Fruit fly (Drosophila melanogaster) whole organism, embryonic: Measurements from ENCODE around the gene CG6023.

Experiments used
- CG10274 ChIP-seq: fragments of 200-800 bp; sonication (Bioruptor generic); optimal IDR thresholded peaks from 3 replicates; lab custom pipeline; 2017; ENCODE audit warnings: missing biosample characterization, mild to moderate bottlenecking, missing genetic modification characterization
- CG10321 ChIP-seq: fragments of 200-800 bp; sonication (Bioruptor generic); IDR thresholded peaks from 2 replicates; pipeline ENCODE4 v1.3.6; 2022; ENCODE audit warnings: missing biosample characterization, missing genetic modification characterization
- CG12104 ChIP-seq: fragments of 200-800 bp; sonication (Bioruptor generic); optimal IDR thresholded peaks from 3 replicates; lab custom pipeline; 2016; ENCODE audit warnings: missing biosample characterization, missing genetic modification characterization
- CG13287 ChIP-seq: fragments of 200-800 bp; sonication (Bioruptor generic); IDR thresholded peaks from 2 replicates; pipeline ENCODE4 v1.3.6; 2022; ENCODE audit warnings: missing biosample characterization, missing genetic modification characterization; ENCODE audit not compliant: partially characterized antibody
- CG14667 ChIP-seq: fragments of 200-800 bp; sonication (Bioruptor generic); IDR thresholded peaks from 2 replicates; pipeline ENCODE4 v1.3.6; 2022; ENCODE audit warnings: missing biosample characterization, missing genetic modification characterization
- CG16815 ChIP-seq: fragments of 200-800 bp; sonication (Bioruptor generic); optimal IDR thresholded peaks from 3 replicates; lab custom pipeline; 2017; ENCODE audit warnings: missing biosample characterization, mild to moderate bottlenecking, missing genetic modification characterization
- CG1832 ChIP-seq: fragments of 200-800 bp; sonication (Bioruptor generic); optimal IDR thresholded peaks from 2 replicates; lab custom pipeline; 2017; ENCODE audit warnings: missing biosample characterization, mild to moderate bottlenecking, missing genetic modification characterization, inconsistent platforms
- CG18619 ChIP-seq: fragments of 200-800 bp; sonication (Bioruptor generic); optimal IDR thresholded peaks from 3 replicates; lab custom pipeline; 2017; ENCODE audit warnings: missing biosample characterization, mild to moderate bottlenecking, missing genetic modification characterization
- CG2202 ChIP-seq: fragments of 200-800 bp; sonication (Bioruptor generic); optimal IDR thresholded peaks from 2 replicates; lab custom pipeline; 2018; ENCODE audit warnings: missing biosample characterization, mild to moderate bottlenecking, missing genetic modification characterization
- CG34224 ChIP-seq: fragments of 200-800 bp; sonication (Bioruptor generic); IDR thresholded peaks from 3 replicates; pipeline ENCODE4 v1.3.6; 2022; ENCODE audit warnings: missing biosample characterization, missing genetic modification characterization; ENCODE audit not compliant: partially characterized antibody
- CG4328 ChIP-seq: fragments of 200-800 bp; sonication (Bioruptor generic); optimal IDR thresholded peaks from 3 replicates; lab custom pipeline; 2017; ENCODE audit warnings: missing biosample characterization, missing genetic modification reagents, missing genetic modification characterization
- CG4360 ChIP-seq: fragments of 200-800 bp; sonication (Bioruptor generic); IDR thresholded peaks from 2 replicates; pipeline ENCODE4 v1.3.6; 2022; ENCODE audit warnings: missing biosample characterization, missing genetic modification characterization
- CG4730 ChIP-seq: fragments of 200-800 bp; sonication (Bioruptor generic); IDR thresholded peaks from 2 replicates; pipeline ENCODE4 v1.3.6; 2022; ENCODE audit warnings: missing biosample characterization, missing genetic modification characterization
- CG4854 ChIP-seq: fragments of 200-800 bp; sonication (Bioruptor generic); optimal IDR thresholded peaks from 2 replicates; lab custom pipeline; 2016; ENCODE audit warnings: missing biosample characterization, missing genetic modification characterization, inconsistent platforms
- CG5953 ChIP-seq: fragments of 200-800 bp; sonication (Bioruptor generic); IDR thresholded peaks from 2 replicates; pipeline ENCODE4 v1.3.6; 2022; ENCODE audit warnings: missing biosample characterization, missing genetic modification characterization
- CG6791 ChIP-seq: fragments of 200-800 bp; sonication (Bioruptor generic); IDR thresholded peaks from 3 replicates; pipeline ENCODE4 v1.3.6; 2022; ENCODE audit warnings: missing biosample characterization, missing genetic modification characterization; ENCODE audit not compliant: partially characterized antibody
- CG8944 ChIP-seq: fragments of 200-800 bp; sonication (Bioruptor generic); optimal IDR thresholded peaks from 3 replicates; lab custom pipeline; 2016; ENCODE audit warnings: missing biosample characterization, missing genetic modification characterization
- CHES-1-like ChIP-seq: fragments of 200-800 bp; sonication (Bioruptor generic); optimal IDR thresholded peaks from 2 replicates; lab custom pipeline; 2016; ENCODE audit warnings: missing biosample characterization, missing genetic modification characterization
- Camta ChIP-seq: fragments of 200-800 bp; sonication (Bioruptor generic); optimal IDR thresholded peaks from 2 replicates; lab custom pipeline; 2016; ENCODE audit warnings: missing biosample characterization, missing genetic modification characterization
- CoRest ChIP-seq: fragments of 200-800 bp; sonication (Bioruptor generic); optimal IDR thresholded peaks from 3 replicates; lab custom pipeline; 2018; ENCODE audit warnings: missing biosample characterization, mild to moderate bottlenecking, missing genetic modification characterization, moderate library complexity
- Deaf1 ChIP-seq: fragments of 200-800 bp; optimal IDR thresholded peaks from 3 replicates; lab custom pipeline; 2019; ENCODE audit warnings: missing biosample characterization, mild to moderate bottlenecking, missing genetic modification characterization, moderate library complexity
- Ets97D ChIP-seq: fragments of 200-800 bp; sonication (Bioruptor generic); optimal IDR thresholded peaks from 3 replicates; lab custom pipeline; 2016; ENCODE audit warnings: missing biosample characterization, missing genetic modification characterization
- GATAe ChIP-seq: fragments of 200-800 bp; sonication (Bioruptor generic); conservative IDR thresholded peaks from 2 replicates; pipeline ENCODE4 v1.3.6; 2022; ENCODE audit warnings: missing biosample characterization, missing genetic modification characterization
- HLH4C ChIP-seq: fragments of 200-800 bp; sonication (Bioruptor generic); IDR thresholded peaks from 3 replicates; pipeline ENCODE4 v1.3.6; 2022; ENCODE audit warnings: missing biosample characterization, missing genetic modification characterization; ENCODE audit not compliant: partially characterized antibody
- Hr39 ChIP-seq: fragments of >200 bp; optimal IDR thresholded peaks from 2 replicates; lab custom pipeline; 2017
- NK7.1 ChIP-seq: fragments of 200-800 bp; sonication (Bioruptor generic); optimal IDR thresholded peaks from 3 replicates; lab custom pipeline; 2016; ENCODE audit warnings: missing biosample characterization, missing genetic modification characterization
- Nf-YC ChIP-seq: fragments of 200-800 bp; optimal IDR thresholded peaks from 3 replicates; lab custom pipeline; 2019; ENCODE audit warnings: missing biosample characterization, mild to moderate bottlenecking, missing genetic modification characterization, moderate library complexity
- Optix ChIP-seq: fragments of 200-800 bp; sonication (Bioruptor generic); IDR thresholded peaks from 3 replicates; pipeline ENCODE4 v1.3.6; 2022; ENCODE audit warnings: missing biosample characterization, missing genetic modification characterization
- Pdp1 ChIP-seq, 2 experiments: fragments of 200-800 bp; sonication (Bioruptor generic); optimal IDR thresholded peaks; 3 replicates each; lab custom pipeline; 2016; ENCODE audit warnings: missing biosample characterization in 2 of 2, missing genetic modification characterization in 2 of 2, mild to moderate bottlenecking in 1 of 2, moderate library complexity in 1 of 2
- Scr ChIP-seq: fragments of 200-800 bp; sonication (Bioruptor generic); IDR thresholded peaks from 2 replicates; pipeline ENCODE4 v1.3.6; 2022; ENCODE audit warnings: missing biosample characterization, missing genetic modification characterization; ENCODE audit not compliant: partially characterized antibody
- amos ChIP-seq: fragments of 200-800 bp; sonication (Bioruptor generic); IDR thresholded peaks from 2 replicates; pipeline ENCODE4 v1.3.6; 2022; ENCODE audit warnings: missing biosample characterization, missing genetic modification characterization; ENCODE audit not compliant: partially characterized antibody
- bab2 ChIP-seq: fragments of 200-800 bp; sonication (Bioruptor generic); optimal IDR thresholded peaks from 2 replicates; lab custom pipeline; 2016; ENCODE audit warnings: missing biosample characterization, missing genetic modification characterization
- bbx ChIP-seq: fragments of 200-800 bp; sonication (Bioruptor generic); IDR thresholded peaks from 2 replicates; pipeline ENCODE4 v1.3.6; 2022; ENCODE audit warnings: missing biosample characterization, missing genetic modification characterization; ENCODE audit not compliant: partially characterized antibody
- cg ChIP-seq: fragments of 200-800 bp; sonication (Bioruptor generic); optimal IDR thresholded peaks from 3 replicates; lab custom pipeline; 2019; ENCODE audit warnings: missing biosample characterization, mild to moderate bottlenecking, missing genetic modification characterization, moderate library complexity
- chinmo ChIP-seq: fragments of 200-800 bp; sonication (Bioruptor generic); IDR thresholded peaks from 4 replicates; pipeline ENCODE4 v1.3.6; 2022; ENCODE audit warnings: missing biosample characterization, missing genetic modification characterization; ENCODE audit not compliant: partially characterized antibody
- gfzf ChIP-seq: fragments of 200-800 bp; sonication (Bioruptor generic); optimal IDR thresholded peaks from 2 replicates; lab custom pipeline; 2016; ENCODE audit warnings: missing biosample characterization, mild to moderate bottlenecking, missing genetic modification characterization, moderate library complexity
- gt ChIP-seq: fragments of 200-800 bp; sonication (Bioruptor generic); IDR thresholded peaks from 2 replicates; pipeline ENCODE4 v1.3.6; 2022; ENCODE audit warnings: missing biosample characterization, missing genetic modification characterization
- ind ChIP-seq: fragments of 200-800 bp; sonication (Bioruptor generic); optimal IDR thresholded peaks from 3 replicates; lab custom pipeline; 2016; ENCODE audit warnings: missing biosample characterization, missing genetic modification characterization
- knrl ChIP-seq: fragments of 200-800 bp; sonication (Bioruptor generic); IDR thresholded peaks from 3 replicates; pipeline ENCODE4 v1.3.6; 2022; ENCODE audit warnings: missing biosample characterization, missing genetic modification characterization; ENCODE audit not compliant: partially characterized antibody
- lilli ChIP-seq: fragments of 200-800 bp; sonication (Bioruptor generic); optimal IDR thresholded peaks from 3 replicates; lab custom pipeline; 2016; ENCODE audit warnings: missing biosample characterization, missing genetic modification characterization
- nerfin-2 ChIP-seq: fragments of 200-800 bp; sonication (Bioruptor generic); IDR thresholded peaks from 2 replicates; pipeline ENCODE4 v1.3.6; 2022; ENCODE audit warnings: missing biosample characterization, missing genetic modification characterization; ENCODE audit not compliant: partially characterized antibody
- scrt ChIP-seq: fragments of 200-800 bp; sonication (Bioruptor generic); optimal IDR thresholded peaks from 2 replicates; lab custom pipeline; 2018; ENCODE audit warnings: missing biosample characterization, mild to moderate bottlenecking, missing genetic modification characterization, moderate library complexity
- sqz ChIP-seq: fragments of 200-800 bp; sonication (Bioruptor generic); optimal IDR thresholded peaks from 3 replicates; lab custom pipeline; 2018; ENCODE audit warnings: missing biosample characterization, mild to moderate bottlenecking, missing genetic modification characterization
- tio ChIP-seq: fragments of 200-800 bp; sonication (Bioruptor generic); optimal IDR thresholded peaks from 2 replicates; lab custom pipeline; 2017; ENCODE audit warnings: missing biosample characterization, missing genetic modification characterization, inconsistent platforms
- tna ChIP-seq: fragments of 200-800 bp; sonication (Bioruptor generic); IDR thresholded peaks from 2 replicates; pipeline ENCODE4 v1.3.6; 2022; ENCODE audit warnings: missing biosample characterization, missing genetic modification characterization; ENCODE audit not compliant: partially characterized antibody
- vvl ChIP-seq: fragments of 200-800 bp; sonication (Bioruptor generic); IDR thresholded peaks from 2 replicates; pipeline ENCODE4 v1.3.6; 2022; ENCODE audit warnings: missing biosample characterization, missing genetic modification characterization
- yki ChIP-seq: fragments of >200 bp; optimal IDR thresholded peaks from 3 replicates; lab custom pipeline; 2018
- z ChIP-seq: fragments of 200-800 bp; sonication (Bioruptor generic); IDR thresholded peaks from 3 replicates; pipeline ENCODE4 v1.3.6; 2022; ENCODE audit warnings: missing biosample characterization, missing genetic modification characterization
- zen2 ChIP-seq: fragments of 200-800 bp; sonication (Bioruptor generic); IDR thresholded peaks from 3 replicates; pipeline ENCODE4 v1.3.6; 2022; ENCODE audit warnings: missing biosample characterization, missing genetic modification characterization; ENCODE audit not compliant: partially characterized antibody
- zfh1 ChIP-seq: fragments of 200-800 bp; sonication (Bioruptor generic); IDR thresholded peaks from 3 replicates; pipeline ENCODE4 v1.3.6; 2022; ENCODE audit warnings: missing biosample characterization, missing genetic modification characterization

Gene CG6023

dm6 chrX:18315835-18316234 is 5.2 kb downstream of the CG6023 start:
- TF ChIP-seq CG4360 (GFP tag; lab: Robert Waterston, UW) (peak; percentile 73), ind (GFP tag; lab: Kevin White, UChicago) (no peak), CG8944 (GFP tag; lab: Kevin White, UChicago) (no peak), CoRest (tag; lab: Kevin White, UChicago) (no peak), tio (GFP tag; lab: Kevin White, UChicago) (no peak), Nf-YC (tag; lab: Kevin White, UChicago) (peak; percentile 36), NK7.1 (GFP tag; lab: Kevin White, UChicago) (no peak), amos (GFP tag; lab: Robert Waterston, UW) (no peak), sqz (GFP tag; lab: Kevin White, UChicago) (no peak), CG12104 (GFP tag; lab: Kevin White, UChicago) (no peak), lilli (no peak), CG18619 (GFP tag; lab: Kevin White, UChicago) (no peak), bab2 (GFP tag; lab: Kevin White, UChicago) (no peak), CG4854 (no peak), Optix (no peak), knrl (GFP tag; lab: Robert Waterston, UW) (no peak), CG16815 (no peak), CG2202 (tag; lab: Kevin White, UChicago) (no peak), CG4730 (GFP tag; lab: Robert Waterston, UW) (no peak), GATAe (no peak), Deaf1 (peak; percentile 89), Hr39 (lab: Kevin White, UChicago) (peak; percentile 91), chinmo (GFP tag; lab: Robert Waterston, UW) (0 out of 4 replicates have a peak, but pooled peaks have one; percentile 34), cg (GFP tag; lab: Kevin White, UChicago) (peak; percentile 48), CG4328 (GFP tag; lab: Kevin White, UChicago) (no peak), z (GFP tag; lab: Robert Waterston, UW) (peak; percentile 31; the same call in 1 of the 3 replicates), CG14667 (GFP tag; lab: Robert Waterston, UW) (no peak), Scr (GFP tag; lab: Robert Waterston, UW) (no peak), CG5953 (no peak), Camta (GFP tag; lab: Kevin White, UChicago) (no peak), gt (GFP tag; lab: Robert Waterston, UW) (no peak)
- TF ChIP-seq, all 482 proteins: peak for 7

dm6 chrX:18312445-18312911 is 8.5 kb downstream of the CG6023 start:
- TF ChIP-seq zfh1 (0 out of 3 replicates have a peak, but pooled peaks have one; percentile 18), CG12104 (GFP tag; lab: Kevin White, UChicago) (no peak), zen2 (GFP tag; lab: Robert Waterston, UW) (peak; percentile 83), yki (lab: Kevin White, UChicago) (peak; percentile 92), CG6791 (GFP tag; lab: Robert Waterston, UW) (peak; percentile 49; the same call in 2 of the 3 replicates), tna (GFP tag; lab: Robert Waterston, UW) (peak; percentile 57; the same call in 1 of the 2 replicates), Pdp1 (GFP tag; optimal IDR thresholded peaks at IDR 0.05; lab: Kevin White, UChicago) (no peak), bbx (peak; percentile 62), CG10321 (GFP tag; lab: Robert Waterston, UW) (peak; percentile 59; the same call in 1 of the 2 replicates), CG10274 (GFP tag; lab: Kevin White, UChicago) (no peak), nerfin-2 (GFP tag; lab: Robert Waterston, UW) (peak; percentile 34; the same call in 1 of the 2 replicates), vvl (GFP tag; lab: Robert Waterston, UW) (peak; percentile 32; the same call in 1 of the 2 replicates), CG13287 (GFP tag; lab: Robert Waterston, UW) (peak; percentile 69), Ets97D (GFP tag; lab: Kevin White, UChicago) (no peak), CG1832 (GFP tag; lab: Kevin White, UChicago) (peak; percentile 83), cg (GFP tag; lab: Kevin White, UChicago) (peak; percentile 85), CHES-1-like (GFP tag; lab: Kevin White, UChicago) (no peak), HLH4C (GFP tag; lab: Robert Waterston, UW) (peak; percentile 54; the same call in 1 of the 3 replicates), CG34224 (peak; percentile 67), gfzf (no peak), scrt (GFP tag; lab: Kevin White, UChicago) (peak; percentile 90)
